Worm (Caenorhabditis elegans) whole organism, young adult: ENCODE measurements around the gene cdgs-1.

Experiments
- B0336.3 ChIP-seq: fragments of 200-800 bp; sonication (Bioruptor generic); IDR thresholded peaks from 2 replicates; pipeline ENCODE4 v1.3.6; 2022; ENCODE audit warnings: missing genetic modification characterization, missing compliant biosample characterization
- C17E4.6 ChIP-seq: fragments of 200-800 bp; sonication (Bioruptor generic); IDR thresholded peaks from 2 replicates; pipeline ENCODE4 v1.3.6; 2022; ENCODE audit warnings: missing genetic modification reagents, missing genetic modification characterization, missing compliant biosample characterization
- F23B12.7 ChIP-seq: sonication (generic microtip); optimal IDR thresholded peaks from 2 replicates; lab custom pipeline; 2017; ENCODE audit warnings: missing genetic modification characterization, mild to moderate bottlenecking, missing compliant biosample characterization, antibody characterized with exemption, moderate library complexity; ENCODE audit not compliant: insufficient read depth
- F39B2.1 ChIP-seq: fragments of 200-800 bp; sonication (Bioruptor generic); IDR thresholded peaks from 2 replicates; pipeline ENCODE4 v1.3.6; 2022; ENCODE audit warnings: missing genetic modification reagents, missing genetic modification characterization, missing compliant biosample characterization
- F52B5.7 ChIP-seq: sonication (generic microtip); optimal IDR thresholded peaks from 2 replicates; lab custom pipeline; 2016; ENCODE audit warnings: mild to moderate bottlenecking, missing genetic modification characterization, missing compliant biosample characterization
- F55B11.4 ChIP-seq: sonication (generic microtip); optimal IDR thresholded peaks from 2 replicates; lab custom pipeline; 2016; ENCODE audit warnings: missing compliant biosample characterization, missing genetic modification characterization, borderline replicate concordance; ENCODE audit not compliant: insufficient read depth
- F57C9.4 ChIP-seq: sonication (generic microtip); optimal IDR thresholded peaks from 2 replicates; lab custom pipeline; 2017; ENCODE audit warnings: mild to moderate bottlenecking, missing genetic modification characterization, missing compliant biosample characterization
- T07F8.4 ChIP-seq: sonication (generic microtip); optimal IDR thresholded peaks from 2 replicates; lab custom pipeline; 2016; ENCODE audit warnings: mild to moderate bottlenecking, missing genetic modification characterization, moderate library complexity, missing compliant biosample characterization
- T26A5.8 ChIP-seq: sonication (generic microtip); optimal IDR thresholded peaks from 2 replicates; lab custom pipeline; 2016; ENCODE audit warnings: missing genetic modification characterization, missing compliant biosample characterization
- Y53G8AR.9 ChIP-seq: fragments of 200-800 bp; sonication (Bioruptor generic); conservative IDR thresholded peaks from 2 replicates; pipeline ENCODE4 v1.3.6; 2022; ENCODE audit warnings: missing genetic modification reagents, missing genetic modification characterization, missing compliant biosample characterization
- Y56A3A.18 ChIP-seq: fragments of 200-800 bp; sonication (Bioruptor generic); IDR thresholded peaks from 2 replicates; pipeline ENCODE4 v1.3.6; 2022; ENCODE audit warnings: missing genetic modification reagents, missing genetic modification characterization, missing compliant biosample characterization
- Y67H2A.10 ChIP-seq: fragments of 200-800 bp; sonication (Bioruptor generic); conservative IDR thresholded peaks from 2 replicates; pipeline ENCODE4 v1.3.6; 2022; ENCODE audit warnings: missing genetic modification reagents, missing genetic modification characterization, missing compliant biosample characterization
- akir-1 ChIP-seq: fragments of 200-800 bp; sonication (Bioruptor generic); optimal IDR thresholded peaks from 2 replicates; lab custom pipeline; 2018; ENCODE audit warnings: mild to moderate bottlenecking, missing genetic modification characterization, moderate library complexity, missing compliant biosample characterization
- aptf-2 ChIP-seq: fragments of 200-800 bp; sonication (Bioruptor generic); conservative IDR thresholded peaks from 2 replicates; pipeline ENCODE4 v1.3.6; 2022; ENCODE audit warnings: missing genetic modification reagents, missing genetic modification characterization, missing compliant biosample characterization
- aptf-3 ChIP-seq: fragments of 200-800 bp; sonication (Bioruptor generic); IDR thresholded peaks from 2 replicates; pipeline ENCODE4 v1.3.6; 2022; ENCODE audit warnings: missing genetic modification characterization, missing compliant biosample characterization
- athp-1 ChIP-seq: sonication (generic microtip); optimal IDR thresholded peaks from 2 replicates; lab custom pipeline; 2017; ENCODE audit warnings: mild to moderate bottlenecking, missing genetic modification characterization, missing compliant biosample characterization
- attf-5 ChIP-seq: fragments of 200-800 bp; sonication (Bioruptor generic); optimal IDR thresholded peaks from 2 replicates; lab custom pipeline; 2018; ENCODE audit warnings: mild to moderate bottlenecking, missing genetic modification characterization, missing compliant biosample characterization
- ceh-100 ChIP-seq: fragments of 200-800 bp; sonication (Bioruptor generic); IDR thresholded peaks from 2 replicates; pipeline ENCODE4 v1.3.6; 2022; ENCODE audit warnings: missing genetic modification reagents, missing genetic modification characterization, missing compliant biosample characterization
- ceh-58 ChIP-seq: fragments of 200-800 bp; sonication (Bioruptor generic); IDR thresholded peaks from 2 replicates; pipeline ENCODE4 v1.3.6; 2022; ENCODE audit warnings: missing genetic modification characterization, missing compliant biosample characterization
- ceh-79 ChIP-seq: sonication (generic microtip); optimal IDR thresholded peaks from 2 replicates; lab custom pipeline; 2017; ENCODE audit warnings: mild to moderate bottlenecking, missing genetic modification characterization, missing compliant biosample characterization
- chd-7 ChIP-seq: sonication (generic microtip); optimal IDR thresholded peaks from 2 replicates; lab custom pipeline; 2016; ENCODE audit warnings: mild to moderate bottlenecking, missing genetic modification characterization, moderate library complexity, missing compliant biosample characterization
- efl-1 ChIP-seq: fragments of 150-350 bp; optimal IDR thresholded peaks from 2 replicates; lab custom pipeline; 2014; ENCODE audit warnings: missing biosample characterization, missing genetic modification reagents, missing genetic modification characterization
- egl-18 ChIP-seq: fragments of 200-800 bp; sonication (Bioruptor generic); IDR thresholded peaks from 2 replicates; pipeline ENCODE4 v1.3.6; 2022; ENCODE audit warnings: missing genetic modification reagents, missing genetic modification characterization, missing compliant biosample characterization
- ekl-4 ChIP-seq: fragments of 200-800 bp; sonication (Bioruptor generic); IDR thresholded peaks from 2 replicates; pipeline ENCODE4 v1.3.6; 2022; ENCODE audit warnings: missing genetic modification reagents, missing genetic modification characterization, missing compliant biosample characterization
- ets-4 ChIP-seq: fragments of 200-800 bp; sonication (Bioruptor generic); optimal IDR thresholded peaks from 2 replicates; lab custom pipeline; 2018; ENCODE audit warnings: mild to moderate bottlenecking, missing genetic modification characterization, missing compliant biosample characterization
- him-1 ChIP-seq: sonication (generic microtip); optimal IDR thresholded peaks from 2 replicates; lab custom pipeline; 2016; ENCODE audit warnings: missing genotype, missing genetic modification reagents, missing genetic modification characterization, missing compliant biosample characterization
- hmg-20 ChIP-seq: fragments of 200-800 bp; sonication (Bioruptor generic); IDR thresholded peaks from 2 replicates; pipeline ENCODE4 v1.3.6; 2022; ENCODE audit warnings: missing genetic modification reagents, missing genetic modification characterization, missing compliant biosample characterization
- hrde-1 ChIP-seq: sonication (generic microtip); optimal IDR thresholded peaks from 2 replicates; lab custom pipeline; 2016; ENCODE audit warnings: missing genetic modification characterization, mild to moderate bottlenecking, missing compliant biosample characterization, moderate library complexity, missing genotype, missing genetic modification reagents, borderline replicate concordance
- lag-1 ChIP-seq: fragments of 200-800 bp; sonication (Bioruptor generic); IDR thresholded peaks from 2 replicates; pipeline ENCODE4 v1.3.6; 2022; ENCODE audit warnings: missing genetic modification reagents, missing genetic modification characterization, missing compliant biosample characterization
- let-526 ChIP-seq: fragments of 200-800 bp; sonication (Bioruptor generic); IDR thresholded peaks from 2 replicates; pipeline ENCODE4 v1.3.6; 2022; ENCODE audit warnings: missing genetic modification reagents, missing genetic modification characterization, missing compliant biosample characterization
- lsl-1 ChIP-seq: fragments of 200-800 bp; sonication (Bioruptor generic); optimal IDR thresholded peaks from 2 replicates; lab custom pipeline; 2018; ENCODE audit warnings: mild to moderate bottlenecking, missing genetic modification characterization, moderate library complexity, missing compliant biosample characterization
- madf-10 ChIP-seq: sonication (generic microtip); optimal IDR thresholded peaks from 2 replicates; lab custom pipeline; 2016; ENCODE audit warnings: mild to moderate bottlenecking, missing genetic modification characterization, missing compliant biosample characterization
- madf-6 ChIP-seq: fragments of 200-800 bp; sonication (Bioruptor generic); IDR thresholded peaks from 2 replicates; pipeline ENCODE4 v1.3.6; 2022; ENCODE audit warnings: missing genetic modification reagents, missing genetic modification characterization, missing compliant biosample characterization
- mel-28 ChIP-seq: sonication (generic microtip); optimal IDR thresholded peaks from 2 replicates; lab custom pipeline; 2016; ENCODE audit warnings: borderline replicate concordance, mild to moderate bottlenecking, missing genetic modification characterization, missing compliant biosample characterization
- mxl-1 ChIP-seq: sonication (generic microtip); optimal IDR thresholded peaks from 2 replicates; lab custom pipeline; 2016; ENCODE audit warnings: missing genetic modification characterization, missing compliant biosample characterization
- nhr-120 ChIP-seq: fragments of 200-800 bp; sonication (Bioruptor generic); IDR thresholded peaks from 2 replicates; pipeline ENCODE4 v1.3.6; 2022; ENCODE audit warnings: missing genetic modification characterization, missing compliant biosample characterization
- nhr-80 ChIP-seq: sonication (generic microtip); optimal IDR thresholded peaks from 2 replicates; lab custom pipeline; 2016; ENCODE audit warnings: missing genetic modification characterization, missing compliant biosample characterization
- sdz-38 ChIP-seq: sonication (generic microtip); optimal IDR thresholded peaks from 2 replicates; lab custom pipeline; 2016; ENCODE audit warnings: missing genotype, missing genetic modification characterization, missing compliant biosample characterization
- snpc-1.1 ChIP-seq: sonication (generic microtip); optimal IDR thresholded peaks from 2 replicates; lab custom pipeline; 2017; ENCODE audit warnings: missing genetic modification characterization, mild to moderate bottlenecking, missing compliant biosample characterization, antibody characterized with exemption, moderate library complexity, missing genotype, missing genetic modification reagents; ENCODE audit not compliant: insufficient read depth
- snpc-4 ChIP-seq, 5 experiments: fragments of 150-350 bp in 1 of 5; sonication (generic microtip) in 4 of 5; optimal IDR thresholded peaks; 2 replicates each; lab custom pipeline; 2014 to 2018; ENCODE audit warnings: missing genetic modification characterization in 5 of 5, missing biosample characterization in 3 of 5, antibody characterized with exemption in 2 of 5, mild to moderate bottlenecking in 2 of 5, missing compliant biosample characterization in 2 of 5, missing genotype in 2 of 5, moderate library complexity in 2 of 5, missing genetic modification reagents in 1 of 5
- sptf-2 ChIP-seq: fragments of 200-800 bp; sonication (Bioruptor generic); optimal IDR thresholded peaks from 2 replicates; lab custom pipeline; 2018; ENCODE audit warnings: mild to moderate bottlenecking, missing genetic modification characterization, missing compliant biosample characterization
- tlf-1 ChIP-seq: fragments of 200-800 bp; sonication (Bioruptor generic); optimal IDR thresholded peaks from 2 replicates; lab custom pipeline; 2018; ENCODE audit warnings: mild to moderate bottlenecking, missing genetic modification characterization, missing compliant biosample characterization
- unc-130 ChIP-seq: sonication (generic microtip); optimal IDR thresholded peaks from 2 replicates; lab custom pipeline; 2016; ENCODE audit warnings: missing genetic modification reagents, missing genetic modification characterization, missing compliant biosample characterization
- zim-3 ChIP-seq: sonication (generic microtip); optimal IDR thresholded peaks from 2 replicates; lab custom pipeline; 2017; ENCODE audit warnings: mild to moderate bottlenecking, missing genetic modification characterization, moderate library complexity, missing compliant biosample characterization
- ztf-25 ChIP-seq: fragments of 200-800 bp; sonication (Bioruptor generic); IDR thresholded peaks from 2 replicates; pipeline ENCODE4 v1.3.6; 2022; ENCODE audit warnings: missing genetic modification reagents, missing genetic modification characterization, missing compliant biosample characterization
- ztf-3 ChIP-seq: fragments of 200-800 bp; sonication (Bioruptor generic); optimal IDR thresholded peaks from 2 replicates; lab custom pipeline; 2018; ENCODE audit warnings: mild to moderate bottlenecking, missing genetic modification characterization, missing compliant biosample characterization
- ztf-6 ChIP-seq: fragments of 200-800 bp; sonication (Bioruptor generic); IDR thresholded peaks from 2 replicates; pipeline ENCODE4 v1.3.6; 2022; ENCODE audit warnings: missing genetic modification reagents, missing genetic modification characterization, missing compliant biosample characterization

cdgs-1 gene

DNA sequence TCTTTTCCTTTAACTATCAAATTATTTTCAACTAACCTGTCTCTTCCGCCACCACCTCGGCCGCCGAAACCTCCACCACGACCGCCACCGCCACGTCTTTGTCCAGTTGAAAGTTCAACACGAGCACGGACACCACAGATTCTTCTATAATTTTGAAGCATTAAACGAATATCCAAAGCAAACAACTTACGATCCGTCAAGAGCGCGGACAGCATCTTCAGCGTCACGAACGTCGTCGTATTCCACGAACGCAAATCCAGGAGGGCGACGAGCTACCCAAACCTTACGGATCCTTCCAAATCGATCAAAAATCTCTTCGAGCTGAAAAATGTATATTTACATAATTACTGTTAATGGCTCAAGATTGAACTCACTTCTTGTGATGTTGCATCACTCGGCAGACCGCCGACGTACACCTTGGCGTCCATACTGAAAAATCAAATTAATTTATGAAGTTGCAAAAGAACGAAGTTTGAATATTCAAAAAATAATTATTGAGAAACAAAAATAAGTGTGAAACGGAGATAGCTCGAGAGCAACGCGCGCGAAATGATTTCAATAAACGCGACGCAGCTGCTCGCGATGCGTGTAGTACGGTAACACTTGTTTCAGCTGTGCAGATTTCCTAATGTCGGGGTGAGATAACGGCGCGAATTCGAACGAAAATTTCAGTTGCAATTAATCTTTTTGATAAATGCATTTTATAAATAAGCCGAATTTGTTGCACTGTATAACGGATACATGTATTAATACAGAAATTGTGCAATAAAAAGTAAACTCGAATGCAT, 24.5 kb downstream of the cdgs-1 start, which contains the start of gene rsp-6 (continued):
- no peak for TF ChIP-seq ztf-6 (GFP tag; lab: Robert Waterston, UW)
- TF ChIP-seq athp-1 (tag; lab: Kevin White, UChicago): no peak
- TF ChIP-seq let-526: 0 out of 2 replicates have a peak, but pooled peaks have one; percentile 70
- peak; percentile 88 for TF ChIP-seq madf-10
- peak; percentile 29; the same call in 1 of the 2 replicates for TF ChIP-seq aptf-2 (GFP tag; lab: Robert Waterston, UW)
- TF ChIP-seq ceh-100 (GFP tag; lab: Robert Waterston, UW): peak; percentile 61
- no peak for TF ChIP-seq lag-1 (GFP tag; lab: Robert Waterston, UW)
- TF ChIP-seq C17E4.6 (GFP tag; lab: Robert Waterston, UW): peak; percentile 43; the same call in 1 of the 2 replicates
- peak; percentile 18; the same call in 1 of the 2 replicates for TF ChIP-seq Y67H2A.10
- no peak for TF ChIP-seq mxl-1 (tag; lab: Kevin White, UChicago)
- no peak for TF ChIP-seq ztf-25 (GFP tag; lab: Robert Waterston, UW)
- TF ChIP-seq lsl-1: peak; percentile 96
- no peak for TF ChIP-seq F55B11.4
- peak; percentile 15 for TF ChIP-seq snpc-4 (GFP tag; optimal IDR thresholded peaks at IDR 0.05; lab: Kevin White, UChicago)
- peak; percentile 36 to 74 (median 62) for TF ChIP-seq snpc-4 (tag; optimal IDR thresholded peaks at IDR 0.05; lab: Kevin White, UChicago)
- TF ChIP-seq F39B2.1: no peak
- TF ChIP-seq sptf-2 (GFP tag; lab: Kevin White, UChicago): no peak
- TF ChIP-seq akir-1 (GFP tag; lab: Kevin White, UChicago): no peak
- no peak for TF ChIP-seq F57C9.4 (tag; lab: Kevin White, UChicago)
- TF ChIP-seq ceh-58 (GFP tag; lab: Robert Waterston, UW): no peak
- TF ChIP-seq unc-130 (GFP tag; lab: Kevin White, UChicago): peak; percentile 66
- TF ChIP-seq nhr-120: 0 out of 2 replicates have a peak, but pooled peaks have one; percentile 43
- TF ChIP-seq Y56A3A.18 (GFP tag; lab: Robert Waterston, UW): no peak
- peak; percentile 88 for TF ChIP-seq tlf-1 (GFP tag; lab: Kevin White, UChicago)
- TF ChIP-seq F23B12.7 (tag; lab: Kevin White, UChicago): peak; percentile 81
- peak; percentile 59 for TF ChIP-seq attf-5 (GFP tag; lab: Kevin White, UChicago)
- TF ChIP-seq madf-6 (GFP tag; lab: Robert Waterston, UW): peak; percentile 95
- peak; percentile 66 for TF ChIP-seq B0336.3
- TF ChIP-seq Y53G8AR.9 (GFP tag; lab: Robert Waterston, UW): peak; percentile 89
- peak; percentile 43 for TF ChIP-seq him-1 (tag; lab: Kevin White, UChicago)
- TF ChIP-seq zim-3 (tag; lab: Kevin White, UChicago): no peak
- no peak for TF ChIP-seq F52B5.7
- no peak for TF ChIP-seq chd-7 (tag; lab: Kevin White, UChicago)
- no peak for TF ChIP-seq T07F8.4
- no peak for TF ChIP-seq hrde-1 (tag; lab: Kevin White, UChicago)
- TF ChIP-seq snpc-1.1 (tag; lab: Kevin White, UChicago): peak; percentile 43
- TF ChIP-seq hmg-20 (GFP tag; lab: Robert Waterston, UW): no peak
- TF ChIP-seq nhr-80: peak; percentile 17
- no peak for TF ChIP-seq T26A5.8
- no peak for TF ChIP-seq sdz-38 (tag; lab: Kevin White, UChicago)
- no peak for TF ChIP-seq ztf-3 (GFP tag; lab: Kevin White, UChicago)
- TF ChIP-seq ceh-79: no peak
- no peak for TF ChIP-seq egl-18
- no peak for TF ChIP-seq mel-28 (tag; lab: Kevin White, UChicago)
- peak; percentile 85 for TF ChIP-seq ekl-4 (GFP tag; lab: Robert Waterston, UW)
- TF ChIP-seq aptf-3 (GFP tag; lab: Robert Waterston, UW): no peak
- TF ChIP-seq ets-4 (GFP tag; lab: Kevin White, UChicago): no peak
- TF ChIP-seq efl-1 (GFP tag; lab: Kevin White, UChicago): peak; percentile 93
